Worm (Caenorhabditis elegans): Measurements from ENCODE around the gene unc-24.

Gene unc-24

ce11 chrIV:8015726-8016312 lies 36.1 kb downstream of the unc-24 start, which contains the start of gene C26B2.7 (continued):
- TF ChIP-seq pqm-1 (tag; optimal IDR thresholded peaks at IDR 0.05) = peak; percentile 66
- TF ChIP-seq ztf-16 (tag; optimal IDR thresholded peaks at IDR 0.05) = peak; percentile 20
- peak; percentile 95 for TF ChIP-seq tbx-2 (tag; optimal IDR thresholded peaks at IDR 0.05)
- peak; percentile 76 for TF ChIP-seq zip-5 (tag; optimal IDR thresholded peaks at IDR 0.05)
- peak; percentile 40 for TF ChIP-seq syd-9 (tag; optimal IDR thresholded peaks at IDR 0.05)

- no peak for TF ChIP-seq sox-2 (GFP tag; IDR thresholded peaks at IDR 0.05)
- TF ChIP-seq lim-6 (tag; optimal IDR thresholded peaks at IDR 0.05) = no peak
- no peak for TF ChIP-seq pax-1 (tag; optimal IDR thresholded peaks at IDR 0.05)
- TF ChIP-seq pha-4 (tag; optimal IDR thresholded peaks at IDR 0.05) = no peak
- TF ChIP-seq ets-4 (tag; optimal IDR thresholded peaks at IDR 0.05) = no peak
- no peak for TF ChIP-seq fkh-10 (GFP tag; optimal IDR thresholded peaks at IDR 0.05)
- no peak for TF ChIP-seq dmd-4 (tag; optimal IDR thresholded peaks at IDR 0.05; ENCODE audit: borderline replicate concordance)
- TF ChIP-seq madf-2 (tag; optimal IDR thresholded peaks at IDR 0.05) = no peak
- TF ChIP-seq unc-3 (GFP tag; conservative IDR thresholded peaks at IDR 0.05) = no peak
- TF ChIP-seq unc-3 (tag; optimal IDR thresholded peaks at IDR 0.05) = no peak
- no peak for TF ChIP-seq unc-55 (GFP tag; optimal IDR thresholded peaks at IDR 0.05)
- TF ChIP-seq ttx-3 (tag; optimal IDR thresholded peaks at IDR 0.05) = no peak
- no peak for TF ChIP-seq C08G9.2 (tag; optimal IDR thresholded peaks at IDR 0.05)
Observed at ce11 chrIV:8016694-8017093, 37.0 kb downstream of the unc-24 start, which contains the start of gene elpc-4. Gene elpc-4, plus strand, starts transcription at chrIV:8016994.

- peak; percentile 14 for TF ChIP-seq fax-1 (tag; optimal IDR thresholded peaks at IDR 0.05)
- peak; percentile 32 for TF ChIP-seq unc-42 (tag; optimal IDR thresholded peaks at IDR 0.05)
- TF ChIP-seq mec-3 (tag; optimal IDR thresholded peaks at IDR 0.05; ENCODE audit: borderline replicate concordance) = no peak
- no peak for TF ChIP-seq fkh-6 (tag; optimal IDR thresholded peaks at IDR 0.05)
- peak; percentile 47 for TF ChIP-seq ceh-2 (tag; optimal IDR thresholded peaks at IDR 0.05)
- TF ChIP-seq ets-4 (tag; optimal IDR thresholded peaks at IDR 0.05) = peak; percentile 49
- TF ChIP-seq elt-2 (tag; optimal IDR thresholded peaks at IDR 0.05) = peak; percentile 11
- TF ChIP-seq ttx-3 (tag; optimal IDR thresholded peaks at IDR 0.05) = no peak
- no peak for TF ChIP-seq sdc-2 (tag; optimal IDR thresholded peaks at IDR 0.05)
- peak; percentile 5 for TF ChIP-seq unc-55 (GFP tag; optimal IDR thresholded peaks at IDR 0.05)
- TF ChIP-seq hlh-8 (tag; optimal IDR thresholded peaks at IDR 0.05) = peak; percentile 24
- peak; percentile 63 for TF ChIP-seq ceh-31 (tag; optimal IDR thresholded peaks at IDR 0.05)
Observed at ce11 chrIV:8019772-8020496, 40.3 kb downstream of the unc-24 start, which contains the start of gene dnc-4. Gene dnc-4, minus strand, starts transcription at chrIV:8019808.

ce11 chrIV:8022035-8022673 lies 42.5 kb downstream of the unc-24 start, which contains the start of gene C26B2.2:
Gene C26B2.2, minus strand, starts transcription at chrIV:8022122.
- no peak for TF ChIP-seq sdc-2 (tag; optimal IDR thresholded peaks at IDR 0.05)
- no peak for TF ChIP-seq F13H6.1 (tag; optimal IDR thresholded peaks at IDR 0.05)
- TF ChIP-seq ceh-30 (tag; optimal IDR thresholded peaks at IDR 0.05) = no peak
- TF ChIP-seq C38D4.7 (GFP tag; optimal IDR thresholded peaks at IDR 0.05) = no peak
- no peak for TF ChIP-seq unc-86 (tag; optimal IDR thresholded peaks at IDR 0.05)
- TF ChIP-seq Y22D7AL.16 (tag; optimal IDR thresholded peaks at IDR 0.05) = no peak
- TF ChIP-seq ceh-6 (GFP tag; optimal IDR thresholded peaks at IDR 0.05) = no peak
- no peak for TF ChIP-seq lin-11 (tag; optimal IDR thresholded peaks at IDR 0.05)
- no peak for TF ChIP-seq sox-4 (tag; optimal IDR thresholded peaks at IDR 0.05)
- no peak for TF ChIP-seq elt-4 (tag; optimal IDR thresholded peaks at IDR 0.05)
